Fruit fly (Drosophila melanogaster): ENCODE results near the gene CG8607.

CG8607 gene

dm6 chr3L:7359827-7360323, 40.0 kb downstream of the CG8607 start, which contains the start of gene pst (continued):
- no peak for TF ChIP-seq hkb (optimal IDR thresholded peaks at IDR 0.05)
- TF ChIP-seq hkb (GFP tag; IDR thresholded peaks at IDR 0.05) = peak; percentile 57; the same call in 1 of the 2 replicates
- no peak for TF ChIP-seq ftz-f1 (GFP tag; optimal IDR thresholded peaks at IDR 0.05)
- peak; percentile 53; the same call in 1 of the 2 replicates for TF ChIP-seq bowl (GFP tag; IDR thresholded peaks at IDR 0.05)
- TF ChIP-seq CG34224 (GFP tag; IDR thresholded peaks at IDR 0.05; ENCODE audit: partially characterized antibody) = no peak
- peak; percentile 40; the same call in 1 of the 2 replicates for TF ChIP-seq amos (GFP tag; IDR thresholded peaks at IDR 0.05; ENCODE audit: partially characterized antibody)
- no peak for TF ChIP-seq scrt (GFP tag; optimal IDR thresholded peaks at IDR 0.05)
- TF ChIP-seq ab (GFP tag; optimal IDR thresholded peaks at IDR 0.05) = no peak
- TF ChIP-seq wek (GFP tag; optimal IDR thresholded peaks at IDR 0.05) = peak; percentile 96
- TF ChIP-seq CG11504 (tag; optimal IDR thresholded peaks at IDR 0.05) = no peak
- TF ChIP-seq Atf3 (GFP tag; optimal IDR thresholded peaks at IDR 0.05) = peak; percentile 22
- TF ChIP-seq rib (GFP tag; IDR thresholded peaks at IDR 0.05) = peak; percentile 34
- peak; percentile 48 for TF ChIP-seq her (GFP tag; optimal IDR thresholded peaks at IDR 0.05)
- TF ChIP-seq dm (GFP tag; optimal IDR thresholded peaks at IDR 0.05) = no peak
- TF ChIP-seq CG13424 (tag; optimal IDR thresholded peaks at IDR 0.05) = no peak
- TF ChIP-seq tx (GFP tag; optimal IDR thresholded peaks at IDR 0.05) = no peak
- TF ChIP-seq CHES-1-like (GFP tag; optimal IDR thresholded peaks at IDR 0.05) = peak; percentile 20
- TF ChIP-seq usp (GFP tag; optimal IDR thresholded peaks at IDR 0.05) = no peak
- TF ChIP-seq Lhr (GFP tag; optimal IDR thresholded peaks at IDR 0.05) = no peak
- no peak for TF ChIP-seq CG6683 (GFP tag; optimal IDR thresholded peaks at IDR 0.05)
- TF ChIP-seq Nf-YA (GFP tag; IDR thresholded peaks at IDR 0.05) = no peak
- no peak for TF ChIP-seq CG1792 (GFP tag; optimal IDR thresholded peaks at IDR 0.05)
- TF ChIP-seq Eip74EF (GFP tag; optimal IDR thresholded peaks at IDR 0.05) = peak in 1 of 2 experiments; percentile 68
- no peak for TF ChIP-seq maf-S (GFP tag; optimal IDR thresholded peaks at IDR 0.05)
- no peak for TF ChIP-seq fru (optimal IDR thresholded peaks at IDR 0.05)
- TF ChIP-seq Mrtf (GFP tag; IDR thresholded peaks at IDR 0.05) = no peak
- TF ChIP-seq corto (GFP tag; optimal IDR thresholded peaks at IDR 0.05) = no peak
- TF ChIP-seq Antp (GFP tag; optimal IDR thresholded peaks at IDR 0.05) = no peak
- peak; percentile 60 for TF ChIP-seq Hmr (GFP tag; optimal IDR thresholded peaks at IDR 0.05)
- TF ChIP-seq CG10274 (GFP tag; optimal IDR thresholded peaks at IDR 0.05) = peak; percentile 37
- peak; percentile 29 for TF ChIP-seq HLH54F (GFP tag; optimal IDR thresholded peaks at IDR 0.05)
- TF ChIP-seq CG4617 (GFP tag; optimal IDR thresholded peaks at IDR 0.05; ENCODE audit: borderline replicate concordance) = no peak
- TF ChIP-seq CG13894 (tag; optimal IDR thresholded peaks at IDR 0.05) = peak; percentile 45
- TF ChIP-seq CrebB (tag; optimal IDR thresholded peaks at IDR 0.05) = peak; percentile 66
- TF ChIP-seq pnt (GFP tag; optimal IDR thresholded peaks at IDR 0.05) = no peak
- TF ChIP-seq HmgZ (tag; optimal IDR thresholded peaks at IDR 0.05) = peak; percentile 11
- peak; percentile 24; the same call in 1 of the 2 replicates for TF ChIP-seq Adf1 (GFP tag; IDR thresholded peaks at IDR 0.05)
- TF ChIP-seq repo (GFP tag; optimal IDR thresholded peaks at IDR 0.05) = no peak
- TF ChIP-seq Bgb (GFP tag; IDR thresholded peaks at IDR 0.05; ENCODE audit: partially characterized antibody) = peak; percentile 64
- TF ChIP-seq MESR4 (GFP tag; optimal IDR thresholded peaks at IDR 0.05) = peak; percentile 33
- no peak for TF ChIP-seq CG2120 (GFP tag; optimal IDR thresholded peaks at IDR 0.05)
- peak; percentile 53; the same call in 2 of the 4 replicates for TF ChIP-seq chinmo (GFP tag; IDR thresholded peaks at IDR 0.05; ENCODE audit: partially characterized antibody)
- TF ChIP-seq CG10321 (GFP tag; IDR thresholded peaks at IDR 0.05) = peak; percentile 18; the same call in 1 of the 2 replicates
- no peak for TF ChIP-seq bigmax (GFP tag; optimal IDR thresholded peaks at IDR 0.05)
- TF ChIP-seq Jarid2 (GFP tag; optimal IDR thresholded peaks at IDR 0.05) = peak; percentile 51
- TF ChIP-seq croc (GFP tag; conservative IDR thresholded peaks at IDR 0.05) = no peak
- TF ChIP-seq CG17328 (GFP tag; IDR thresholded peaks at IDR 0.05) = 0 out of 2 replicates have a peak, but pooled peaks have one; percentile 9
- TF ChIP-seq pros (GFP tag; optimal IDR thresholded peaks at IDR 0.05) = no peak
- TF ChIP-seq CG16779 (GFP tag; IDR thresholded peaks at IDR 0.05) = peak; percentile 52; the same call in 1 of the 2 replicates
- TF ChIP-seq Rfx (GFP tag; IDR thresholded peaks at IDR 0.05) = peak; percentile 27; the same call in 1 of the 2 replicates
